Worm (Caenorhabditis elegans) whole organism, L2 larva: ENCODE results near the gene bnc-1.

Experiments used
- C34F6.9 ChIP-seq: fragments of 150-350 bp; optimal IDR thresholded peaks from 2 replicates; lab custom pipeline; 2014; ENCODE audit warnings: missing biosample characterization, missing genetic modification characterization
- F13H6.1 ChIP-seq: sonication (generic microtip); optimal IDR thresholded peaks from 2 replicates; lab custom pipeline; 2016; ENCODE audit warnings: missing genetic modification characterization, missing compliant biosample characterization
- Y55F3AM.14 ChIP-seq: fragments of 200-800 bp; sonication (Bioruptor generic); optimal IDR thresholded peaks from 2 replicates; lab custom pipeline; 2018; ENCODE audit warnings: mild to moderate bottlenecking, missing genetic modification characterization, missing compliant biosample characterization
- ama-1 ChIP-seq: fragments of 150-350 bp; optimal IDR thresholded peaks from 2 replicates; lab custom pipeline; 2018; ENCODE audit warnings: inconsistent platforms
- blmp-1 ChIP-seq: sonication (generic microtip); optimal IDR thresholded peaks from 2 replicates; lab custom pipeline; 2017; ENCODE audit warnings: missing genetic modification characterization, mild to moderate bottlenecking, missing compliant biosample characterization, antibody characterized with exemption, moderate library complexity; ENCODE audit not compliant: insufficient read depth
- ceh-82 ChIP-seq: fragments of 150-350 bp; optimal IDR thresholded peaks from 2 replicates; lab custom pipeline; 2014; ENCODE audit warnings: missing biosample characterization, missing genetic modification characterization
- crh-2 ChIP-seq: sonication (generic microtip); optimal IDR thresholded peaks from 2 replicates; lab custom pipeline; 2017; ENCODE audit warnings: missing biosample characterization, missing genetic modification characterization
- dmd-4 ChIP-seq: sonication (generic microtip); optimal IDR thresholded peaks from 2 replicates; lab custom pipeline; 2017; ENCODE audit warnings: missing biosample characterization, missing genetic modification characterization
- egl-27 ChIP-seq: sonication (generic microtip); optimal IDR thresholded peaks from 3 replicates; lab custom pipeline; 2017; ENCODE audit warnings: missing biosample characterization, missing genetic modification reagents, missing genetic modification characterization
- elt-1 ChIP-seq: fragments of 150-350 bp; optimal IDR thresholded peaks from 2 replicates; lab custom pipeline; 2014; ENCODE audit warnings: missing biosample characterization, missing genetic modification characterization
- elt-3 ChIP-seq: sonication (generic microtip); optimal IDR thresholded peaks from 2 replicates; lab custom pipeline; 2017; ENCODE audit warnings: missing biosample characterization, missing genetic modification characterization
- fos-1 ChIP-seq: fragments of 150-350 bp; optimal IDR thresholded peaks from 2 replicates; lab custom pipeline; 2014; ENCODE audit warnings: missing biosample characterization, missing genetic modification characterization
- gmeb-1 ChIP-seq: fragments of 150-350 bp; optimal IDR thresholded peaks from 2 replicates; lab custom pipeline; 2014; ENCODE audit warnings: missing biosample characterization, missing genetic modification characterization
- lin-11 ChIP-seq: fragments of 150-350 bp; sonication (generic microtip); optimal IDR thresholded peaks from 2 replicates; lab custom pipeline; 2014; ENCODE audit warnings: missing biosample characterization, missing genetic modification characterization, inconsistent platforms, mixed read lengths
- lsy-2 ChIP-seq, 2 experiments: fragments of 150-350 bp in 1 of 2; sonication (generic microtip) in 1 of 2; optimal IDR thresholded peaks; 2 replicates each; lab custom pipeline; 2014 to 2017; ENCODE audit warnings: missing biosample characterization in 2 of 2, missing genetic modification characterization in 2 of 2
- mab-5 ChIP-seq: fragments of 150-350 bp; optimal IDR thresholded peaks from 2 replicates; lab custom pipeline; 2014; ENCODE audit warnings: missing biosample characterization, missing genetic modification characterization
- mbf-1 ChIP-seq: sonication (generic microtip); optimal IDR thresholded peaks from 2 replicates; lab custom pipeline; 2017; ENCODE audit warnings: missing biosample characterization, missing genetic modification characterization
- mdl-1 ChIP-seq, 2 experiments: fragments of 150-350 bp in 1 of 2; sonication (generic microtip) in 1 of 2; optimal IDR thresholded peaks; 2 replicates each; lab custom pipeline; 2017; ENCODE audit warnings: missing biosample characterization in 2 of 2, missing genetic modification characterization in 2 of 2
- nhr-11 ChIP-seq: fragments of 150-350 bp; optimal IDR thresholded peaks from 2 replicates; lab custom pipeline; 2014; ENCODE audit warnings: missing biosample characterization, missing genetic modification characterization
- nhr-12 ChIP-seq: fragments of 150-350 bp; optimal IDR thresholded peaks from 2 replicates; lab custom pipeline; 2014; ENCODE audit warnings: missing biosample characterization, missing genetic modification characterization
- nhr-129 ChIP-seq: fragments of 150-350 bp; optimal IDR thresholded peaks from 2 replicates; lab custom pipeline; 2014; ENCODE audit warnings: missing biosample characterization, missing genetic modification characterization
- nhr-21 ChIP-seq: fragments of 150-350 bp; optimal IDR thresholded peaks from 2 replicates; lab custom pipeline; 2014; ENCODE audit warnings: missing biosample characterization, missing genetic modification characterization
- nhr-23 ChIP-seq: fragments of 150-350 bp; optimal IDR thresholded peaks from 2 replicates; lab custom pipeline; 2014; ENCODE audit warnings: missing biosample characterization, missing genetic modification reagents, missing genetic modification characterization
- nhr-237 ChIP-seq: fragments of 150-350 bp; optimal IDR thresholded peaks from 2 replicates; lab custom pipeline; 2014; ENCODE audit warnings: missing biosample characterization, missing genetic modification characterization
- nhr-25 ChIP-seq: fragments of 150-350 bp; sonication (generic microtip); optimal IDR thresholded peaks from 3 replicates; lab custom pipeline; 2014; ENCODE audit warnings: missing biosample characterization, missing genetic modification characterization
- nhr-6 ChIP-seq: fragments of 150-350 bp; optimal IDR thresholded peaks from 2 replicates; lab custom pipeline; 2014; ENCODE audit warnings: missing biosample characterization, missing genetic modification characterization
- peb-1 ChIP-seq: fragments of 150-350 bp; optimal IDR thresholded peaks from 2 replicates; lab custom pipeline; 2014; ENCODE audit warnings: missing biosample characterization, missing genetic modification characterization
- sem-4 ChIP-seq: fragments of 150-350 bp; optimal IDR thresholded peaks from 2 replicates; lab custom pipeline; 2014; ENCODE audit warnings: missing biosample characterization, missing genetic modification reagents, missing genetic modification characterization
- sma-3 ChIP-seq: sonication (generic microtip); optimal IDR thresholded peaks from 2 replicates; lab custom pipeline; 2016; ENCODE audit warnings: missing genetic modification reagents, missing genetic modification characterization, missing compliant biosample characterization
- sma-9 ChIP-seq, 2 experiments: fragments of 150-350 bp in 1 of 2; sonication (generic microtip) in 1 of 2; optimal IDR thresholded peaks; 2 replicates each; lab custom pipeline; 2014 to 2016; ENCODE audit warnings: missing genetic modification characterization in 2 of 2, mild to moderate bottlenecking in 1 of 2, missing biosample characterization in 1 of 2, missing compliant biosample characterization in 1 of 2, missing genetic modification reagents in 1 of 2, moderate library complexity in 1 of 2
- unc-39 ChIP-seq: fragments of 150-350 bp; optimal IDR thresholded peaks from 2 replicates; lab custom pipeline; 2014; ENCODE audit warnings: missing biosample characterization, missing genetic modification characterization
- ztf-4 ChIP-seq: fragments of 150-350 bp; optimal IDR thresholded peaks from 2 replicates; lab custom pipeline; 2014; ENCODE audit warnings: missing biosample characterization, missing genetic modification characterization

bnc-1 gene

DNA sequence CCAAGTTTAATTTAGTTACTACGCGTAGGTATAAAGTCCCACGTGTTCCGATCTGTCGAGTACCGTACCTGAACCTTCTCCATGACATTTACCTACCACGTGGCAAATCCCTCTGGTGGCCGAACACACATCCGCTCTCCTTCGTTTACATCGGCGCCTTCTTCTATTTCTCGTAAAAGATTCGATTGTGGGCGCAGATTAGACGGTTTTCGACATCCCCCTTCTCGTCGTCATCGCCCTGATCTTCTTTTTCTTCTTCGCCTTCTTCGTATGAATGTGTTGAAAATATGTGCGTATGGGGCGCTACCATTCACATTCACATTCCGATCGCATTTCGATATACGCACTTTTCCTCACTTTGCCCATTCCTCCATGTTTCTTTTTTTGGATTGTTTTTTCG is 19.9 kb upstream of the bnc-1 start:
- TF ChIP-seq unc-39 (tag; lab: Kevin White, UChicago) (no peak), lsy-2 (tag; optimal IDR thresholded peaks at IDR 0.05; lab: Kevin White, UChicago) (peak in 1 of 2 experiments; percentile 25), blmp-1 (tag; lab: Kevin White, UChicago) (no peak), ceh-82 (tag; lab: Kevin White, UChicago) (no peak), elt-1 (tag; lab: Kevin White, UChicago) (no peak), C34F6.9 (tag; lab: Kevin White, UChicago) (no peak), lin-11 (no peak)

DNA sequence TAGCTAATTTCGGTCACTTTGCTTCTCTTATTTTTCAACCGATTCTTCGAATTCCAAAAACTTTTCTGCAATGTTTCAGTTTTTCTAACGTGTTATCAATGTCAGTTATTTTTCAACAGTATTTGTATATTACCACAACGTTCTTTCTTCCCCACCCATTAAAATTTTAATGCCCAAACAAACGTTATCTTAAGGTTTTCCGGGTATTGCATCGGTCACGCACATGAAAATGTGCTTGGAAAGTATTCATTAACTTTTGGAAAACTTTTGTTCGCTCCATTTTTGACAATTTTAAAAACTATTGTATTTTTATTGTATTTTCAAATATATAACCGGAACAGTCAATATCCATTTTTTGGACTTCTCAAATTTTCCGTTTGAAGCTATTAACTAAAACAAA is 19.3 kb upstream of the bnc-1 start:
- peak; percentile 3 for TF ChIP-seq fos-1 (tag; lab: Kevin White, UChicago)
- peak; percentile 22 for TF ChIP-seq gmeb-1 (tag; lab: Kevin White, UChicago)
- TF ChIP-seq Y55F3AM.14 (GFP tag; lab: Kevin White, UChicago): no peak

DNA sequence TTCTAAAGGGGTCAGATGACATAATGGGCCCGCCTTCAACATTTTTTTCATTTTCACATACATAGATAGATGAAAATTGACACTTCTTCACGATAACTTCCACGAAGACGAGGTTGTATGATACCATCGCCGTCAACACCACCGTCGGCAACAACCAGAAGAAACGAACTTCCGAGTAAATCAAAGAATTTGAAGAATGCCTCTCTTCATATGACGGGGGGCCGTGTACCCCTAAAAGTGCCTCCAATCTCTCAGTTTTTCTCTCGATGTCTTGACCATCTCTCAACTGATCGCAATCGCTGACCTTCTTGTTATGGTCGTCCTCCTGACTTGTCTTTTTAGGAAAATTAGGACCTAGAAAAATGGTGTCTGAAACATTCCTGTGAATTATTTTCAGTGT is 18.7 kb upstream of the bnc-1 start:
- no peak for TF ChIP-seq C34F6.9 (tag; lab: Kevin White, UChicago)
- peak; percentile 21 for TF ChIP-seq nhr-129 (tag; lab: Kevin White, UChicago)
- TF ChIP-seq elt-1 (tag; lab: Kevin White, UChicago): peak; percentile 73
- no peak for TF ChIP-seq gmeb-1 (tag; lab: Kevin White, UChicago)
- TF ChIP-seq sma-9 (GFP tag; optimal IDR thresholded peaks at IDR 0.05; lab: Kevin White, UChicago): peak; percentile 72
- TF ChIP-seq sma-9 (tag; optimal IDR thresholded peaks at IDR 0.05; lab: Kevin White, UChicago): no peak
- peak; percentile 47 for TF ChIP-seq nhr-25 (tag; lab: Kevin White, UChicago)
- peak; percentile 26 for TF ChIP-seq blmp-1 (tag; lab: Kevin White, UChicago)
- TF ChIP-seq mbf-1 (tag; lab: Kevin White, UChicago): no peak
- TF ChIP-seq nhr-11 (tag; lab: Kevin White, UChicago): no peak
- peak; percentile 16 for TF ChIP-seq crh-2 (tag; lab: Kevin White, UChicago)
- TF ChIP-seq F13H6.1 (tag; lab: Kevin White, UChicago): no peak
- no peak for TF ChIP-seq unc-39 (tag; lab: Kevin White, UChicago)
- TF ChIP-seq lin-11: no peak
- no peak for TF ChIP-seq elt-3 (tag; lab: Kevin White, UChicago)
- no peak for TF ChIP-seq fos-1 (tag; lab: Kevin White, UChicago)

DNA sequence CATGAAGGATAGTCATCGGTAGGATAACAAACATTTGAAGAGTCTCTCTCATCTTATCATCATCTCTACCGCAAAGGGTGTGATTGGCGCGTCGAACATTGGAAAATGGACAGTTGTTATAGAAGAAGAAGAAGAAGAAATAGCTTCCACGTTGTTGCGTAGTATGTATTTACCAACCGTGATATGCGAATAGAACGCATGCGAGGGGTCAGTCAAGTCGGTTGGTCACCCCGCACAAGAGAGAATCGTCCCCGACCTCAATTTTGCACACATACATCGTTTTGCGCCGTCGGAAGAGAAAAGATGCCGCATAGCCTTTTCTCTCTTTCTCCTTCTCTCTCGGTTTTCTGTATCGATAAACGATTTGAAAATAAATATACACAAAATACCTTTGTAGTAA is 18.2 kb upstream of the bnc-1 start:
- TF ChIP-seq crh-2 (tag; lab: Kevin White, UChicago): no peak
- no peak for TF ChIP-seq ama-1 (lab: Kevin White, UChicago)
- TF ChIP-seq Y55F3AM.14 (GFP tag; lab: Kevin White, UChicago): no peak
- TF ChIP-seq egl-27 (tag; lab: Kevin White, UChicago): no peak
- TF ChIP-seq F13H6.1 (tag; lab: Kevin White, UChicago): no peak
- no peak for TF ChIP-seq nhr-237
- TF ChIP-seq lin-11: no peak
- no peak for TF ChIP-seq nhr-129 (tag; lab: Kevin White, UChicago)
- TF ChIP-seq peb-1 (tag; lab: Kevin White, UChicago): no peak
- TF ChIP-seq sem-4 (tag; lab: Kevin White, UChicago): peak; percentile 14
- no peak for TF ChIP-seq mab-5 (tag; lab: Kevin White, UChicago)
- TF ChIP-seq nhr-11 (tag; lab: Kevin White, UChicago): no peak
- no peak for TF ChIP-seq C34F6.9 (tag; lab: Kevin White, UChicago)
- TF ChIP-seq nhr-23 (tag; lab: Kevin White, UChicago): no peak
- TF ChIP-seq sma-9 (GFP tag; optimal IDR thresholded peaks at IDR 0.05; lab: Kevin White, UChicago): peak; percentile 19
- no peak for TF ChIP-seq sma-9 (tag; optimal IDR thresholded peaks at IDR 0.05; lab: Kevin White, UChicago)
- TF ChIP-seq dmd-4: no peak
- TF ChIP-seq nhr-12: no peak
- TF ChIP-seq ceh-82 (tag; lab: Kevin White, UChicago): no peak
- TF ChIP-seq lsy-2 (tag; optimal IDR thresholded peaks at IDR 0.05; lab: Kevin White, UChicago): no peak
- no peak for TF ChIP-seq gmeb-1 (tag; lab: Kevin White, UChicago)
- peak; percentile 75 for TF ChIP-seq nhr-21 (tag; lab: Kevin White, UChicago)
- no peak for TF ChIP-seq mdl-1 (tag; optimal IDR thresholded peaks at IDR 0.05; lab: Kevin White, UChicago)

DNA sequence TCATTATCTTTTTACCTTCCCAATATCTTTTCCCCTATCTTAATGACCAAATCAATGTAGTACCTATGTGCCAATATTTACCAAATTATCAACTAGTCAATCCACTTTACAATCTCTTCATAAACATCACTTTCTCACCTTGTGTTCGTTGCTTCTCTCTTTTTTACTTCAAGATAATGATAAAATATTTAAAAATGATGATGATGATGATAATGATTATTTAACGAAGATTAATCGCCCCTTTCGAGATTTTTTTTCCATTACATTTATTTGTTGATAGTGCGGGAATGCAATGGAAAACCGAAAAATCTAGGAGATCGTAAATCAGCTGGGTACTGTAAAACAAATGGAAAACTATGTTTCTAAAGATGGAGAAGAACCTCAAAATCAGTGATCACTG is 17.2 kb upstream of the bnc-1 start:
- no peak for TF ChIP-seq unc-39 (tag; lab: Kevin White, UChicago)
- peak; percentile 22 for TF ChIP-seq egl-27 (tag; lab: Kevin White, UChicago)
- TF ChIP-seq mab-5 (tag; lab: Kevin White, UChicago): peak; percentile 12
- peak; percentile 61 for TF ChIP-seq sma-3 (GFP tag; lab: Kevin White, UChicago)
- no peak for TF ChIP-seq nhr-6 (tag; lab: Kevin White, UChicago)
- TF ChIP-seq ztf-4: no peak
- TF ChIP-seq nhr-25 (tag; lab: Kevin White, UChicago): peak; percentile 28
- TF ChIP-seq, all 48 proteins: peak for 4
